Fruit fly (Drosophila melanogaster): ENCODE results near the gene Proc-R.

The Proc-R gene

dm6 chrX:4687778-4688399 lies 19.8 kb upstream of the Proc-R start, which contains the start of gene ctp (continued):
- TF ChIP-seq zen2 (GFP tag; IDR thresholded peaks at IDR 0.05; ENCODE audit: partially characterized antibody): peak; percentile 36; the same call in 1 of the 3 replicates
- peak in 1 of 2 experiments; percentile 59 for TF ChIP-seq tll (GFP tag; optimal IDR thresholded peaks at IDR 0.05)
- peak; percentile 26 for TF ChIP-seq CG6254 (GFP tag; optimal IDR thresholded peaks at IDR 0.05)
- TF ChIP-seq CG15479 (GFP tag; optimal IDR thresholded peaks at IDR 0.05): no peak
- no peak for TF ChIP-seq fd102C (GFP tag; optimal IDR thresholded peaks at IDR 0.05)
- TF ChIP-seq Nf-YC (tag; optimal IDR thresholded peaks at IDR 0.05): peak; percentile 100
- no peak for TF ChIP-seq CG4328 (GFP tag; optimal IDR thresholded peaks at IDR 0.05)
- TF ChIP-seq CG11695 (GFP tag; IDR thresholded peaks at IDR 0.05): 0 out of 3 replicates have a peak, but pooled peaks have one; percentile 26
- no peak for TF ChIP-seq kay (GFP tag; optimal IDR thresholded peaks at IDR 0.05)
- TF ChIP-seq slbo (GFP tag; IDR thresholded peaks at IDR 0.05): peak; percentile 70
- no peak for TF ChIP-seq run (tag; optimal IDR thresholded peaks at IDR 0.05)
- no peak for TF ChIP-seq CG11723 (GFP tag; optimal IDR thresholded peaks at IDR 0.05)
- no peak for TF ChIP-seq hkb (optimal IDR thresholded peaks at IDR 0.05)
- TF ChIP-seq hkb (GFP tag; IDR thresholded peaks at IDR 0.05): peak; percentile 44; the same call in 1 of the 2 replicates
- TF ChIP-seq CG10462 (GFP tag; optimal IDR thresholded peaks at IDR 0.05): no peak
- TF ChIP-seq CG30403 (GFP tag; optimal IDR thresholded peaks at IDR 0.05): peak; percentile 62
- peak; percentile 53 for TF ChIP-seq kni (GFP tag; optimal IDR thresholded peaks at IDR 0.05)
- peak; percentile 63 for TF ChIP-seq onecut (GFP tag; IDR thresholded peaks at IDR 0.05)
- TF ChIP-seq CG2116 (GFP tag; optimal IDR thresholded peaks at IDR 0.05): peak; percentile 95
- no peak for TF ChIP-seq eve (GFP tag; optimal IDR thresholded peaks at IDR 0.05)
- peak; percentile 32 for TF ChIP-seq Ptx1 (GFP tag; IDR thresholded peaks at IDR 0.05)
- TF ChIP-seq cas (GFP tag; IDR thresholded peaks at IDR 0.05): no peak
- no peak for TF ChIP-seq CG18619 (GFP tag; optimal IDR thresholded peaks at IDR 0.05)
- TF ChIP-seq CG2875 (GFP tag; optimal IDR thresholded peaks at IDR 0.05): no peak
- peak; percentile 12 for TF ChIP-seq chn (GFP tag; optimal IDR thresholded peaks at IDR 0.05)
- TF ChIP-seq Ssrp (tag; optimal IDR thresholded peaks at IDR 0.05): no peak
- peak; percentile 52 for TF ChIP-seq shn (GFP tag; optimal IDR thresholded peaks at IDR 0.05)
- no peak for TF ChIP-seq CG4360 (GFP tag; IDR thresholded peaks at IDR 0.05)
- TF ChIP-seq Dp (GFP tag; optimal IDR thresholded peaks at IDR 0.05): peak; percentile 11
- TF ChIP-seq jigr1 (GFP tag; IDR thresholded peaks at IDR 0.05): no peak
- TF ChIP-seq CG8281 (tag; optimal IDR thresholded peaks at IDR 0.05): no peak
- TF ChIP-seq sob (GFP tag; IDR thresholded peaks at IDR 0.05): 0 out of 2 replicates have a peak, but pooled peaks have one; percentile 27
- peak; percentile 33 for TF ChIP-seq gfzf (GFP tag; optimal IDR thresholded peaks at IDR 0.05)
- TF ChIP-seq dimm (GFP tag; IDR thresholded peaks at IDR 0.05): no peak
- TF ChIP-seq chinmo (GFP tag; IDR thresholded peaks at IDR 0.05; ENCODE audit: partially characterized antibody): peak; percentile 77; the same call in 3 of the 4 replicates
- no peak for TF ChIP-seq lola (GFP tag; optimal IDR thresholded peaks at IDR 0.05)
- TF ChIP-seq H15 (GFP tag; IDR thresholded peaks at IDR 0.05): peak; percentile 27; the same call in 1 of the 3 replicates
- TF ChIP-seq Dip3 (GFP tag; optimal IDR thresholded peaks at IDR 0.05): no peak
- TF ChIP-seq YL-1 (GFP tag; optimal IDR thresholded peaks at IDR 0.05): peak; percentile 84
- peak; percentile 67; the same call in 1 of the 3 replicates for TF ChIP-seq CG34422 (GFP tag; IDR thresholded peaks at IDR 0.05)
- peak; percentile 70 for TF ChIP-seq pzg (GFP tag; optimal IDR thresholded peaks at IDR 0.05)
- TF ChIP-seq CG12219 (GFP tag; optimal IDR thresholded peaks at IDR 0.05): no peak
- peak; percentile 76 for TF ChIP-seq nom (GFP tag; optimal IDR thresholded peaks at IDR 0.05)
- peak; percentile 8 for TF ChIP-seq repo (GFP tag; optimal IDR thresholded peaks at IDR 0.05)
- TF ChIP-seq CG1233 (GFP tag; optimal IDR thresholded peaks at IDR 0.05): no peak
- peak; percentile 10 for TF ChIP-seq CG7928 (GFP tag; optimal IDR thresholded peaks at IDR 0.05)
- no peak for TF ChIP-seq otp (GFP tag; IDR thresholded peaks at IDR 0.05)
- no peak for TF ChIP-seq Trl (optimal IDR thresholded peaks at IDR 0.05)
- peak; percentile 48 for TF ChIP-seq Trl (GFP tag; optimal IDR thresholded peaks at IDR 0.05)
- TF ChIP-seq CG6854 (GFP tag; optimal IDR thresholded peaks at IDR 0.05): peak; percentile 52

Data from whole organism, embryonic.